Fruit fly (Drosophila melanogaster) whole organism, embryonic: ENCODE measurements around the gene Cda5.
A peak's percentile ranks its signal among the peaks of the same experiment; 100 is the strongest.

Source experiments
- Abd-B ChIP-seq: fragments of 200-800 bp; sonication (Bioruptor generic); optimal IDR thresholded peaks from 2 replicates; lab custom pipeline; 2018; ENCODE audit warnings: missing biosample characterization, mild to moderate bottlenecking, missing genetic modification characterization, moderate library complexity
- Asciz ChIP-seq: fragments of 200-800 bp; sonication (Bioruptor generic); optimal IDR thresholded peaks from 2 replicates; lab custom pipeline; 2017; ENCODE audit warnings: missing biosample characterization, mild to moderate bottlenecking, missing genetic modification characterization, missing genetic modification reagents
- CG10321 ChIP-seq: fragments of 200-800 bp; sonication (Bioruptor generic); IDR thresholded peaks from 2 replicates; pipeline ENCODE4 v1.3.6; 2022; ENCODE audit warnings: missing biosample characterization, missing genetic modification characterization
- CG11560 ChIP-seq: fragments of 200-800 bp; sonication (Bioruptor generic); IDR thresholded peaks from 3 replicates; pipeline ENCODE4 v1.3.6; 2022; ENCODE audit warnings: missing biosample characterization, missing genetic modification characterization
- CG12071 ChIP-seq: fragments of 200-800 bp; sonication (Bioruptor generic); optimal IDR thresholded peaks from 3 replicates; lab custom pipeline; 2018; ENCODE audit warnings: missing biosample characterization, mild to moderate bottlenecking, missing genetic modification characterization
- CG12942 ChIP-seq: fragments of 200-800 bp; sonication (Bioruptor generic); optimal IDR thresholded peaks from 3 replicates; lab custom pipeline; 2016; ENCODE audit warnings: missing biosample characterization, missing genetic modification characterization
- CG14014 ChIP-seq: fragments of 200-800 bp; sonication (Bioruptor generic); IDR thresholded peaks from 2 replicates; pipeline ENCODE4 v1.3.6; 2022; ENCODE audit warnings: missing biosample characterization, missing genetic modification characterization
- CG14050 ChIP-seq: fragments of 200-800 bp; sonication (Bioruptor generic); IDR thresholded peaks from 3 replicates; pipeline ENCODE4 v1.3.6; 2022; ENCODE audit warnings: missing biosample characterization, missing genetic modification characterization
- CG31224 ChIP-seq: fragments of 200-800 bp; sonication (Bioruptor generic); IDR thresholded peaks from 2 replicates; pipeline ENCODE4 v1.3.6; 2022; ENCODE audit warnings: missing biosample characterization, missing genetic modification characterization
- CG33557 ChIP-seq: fragments of 200-800 bp; sonication (Bioruptor generic); optimal IDR thresholded peaks from 2 replicates; lab custom pipeline; 2019; ENCODE audit warnings: missing biosample characterization, mild to moderate bottlenecking, missing genetic modification characterization, moderate library complexity
- CG4360 ChIP-seq: fragments of 200-800 bp; sonication (Bioruptor generic); IDR thresholded peaks from 2 replicates; pipeline ENCODE4 v1.3.6; 2022; ENCODE audit warnings: missing biosample characterization, missing genetic modification characterization
- CG43689 ChIP-seq: fragments of 200-800 bp; sonication (Bioruptor generic); IDR thresholded peaks from 2 replicates; pipeline ENCODE4 v1.3.6; 2022; ENCODE audit warnings: missing biosample characterization, missing genetic modification characterization
- CG6654 ChIP-seq: fragments of 200-800 bp; sonication (Bioruptor generic); optimal IDR thresholded peaks from 2 replicates; lab custom pipeline; 2017; ENCODE audit warnings: missing biosample characterization, mild to moderate bottlenecking, missing genetic modification characterization
- CG9817 ChIP-seq: fragments of 200-800 bp; sonication (Bioruptor generic); optimal IDR thresholded peaks from 2 replicates; lab custom pipeline; 2018; ENCODE audit warnings: missing biosample characterization, mild to moderate bottlenecking, missing genetic modification characterization, moderate library complexity
- Dip3 ChIP-seq: fragments of 200-800 bp; sonication (Bioruptor generic); optimal IDR thresholded peaks from 3 replicates; lab custom pipeline; 2016; ENCODE audit warnings: missing biosample characterization, missing genetic modification characterization
- Doc3 ChIP-seq: fragments of 200-800 bp; sonication (Bioruptor generic); IDR thresholded peaks from 3 replicates; pipeline ENCODE4 v1.3.6; 2022; ENCODE audit warnings: missing biosample characterization, missing genetic modification characterization; ENCODE audit not compliant: partially characterized antibody
- Lhr ChIP-seq: fragments of 200-800 bp; sonication (Bioruptor generic); optimal IDR thresholded peaks from 3 replicates; lab custom pipeline; 2017; ENCODE audit warnings: mild to moderate bottlenecking, missing biosample characterization, missing genetic modification reagents, missing genetic modification characterization
- Mad ChIP-seq: fragments of 200-800 bp; sonication (Bioruptor generic); optimal IDR thresholded peaks from 2 replicates; lab custom pipeline; 2016; ENCODE audit warnings: missing biosample characterization, missing genetic modification characterization
- Med ChIP-seq: fragments of 200-800 bp; sonication (Bioruptor generic); peaks from one replicate; lab custom pipeline; 2016; ENCODE audit warnings: missing biosample characterization, missing genetic modification characterization, mild to moderate bottlenecking, inconsistent platforms, moderate library complexity
- Nf-YB ChIP-seq: fragments of 200-800 bp; sonication (Bioruptor generic); optimal IDR thresholded peaks from 3 replicates; lab custom pipeline; 2019; ENCODE audit warnings: missing biosample characterization, mild to moderate bottlenecking, missing genetic modification characterization, moderate library complexity
- Nf-YC ChIP-seq: fragments of 200-800 bp; optimal IDR thresholded peaks from 3 replicates; lab custom pipeline; 2019; ENCODE audit warnings: missing biosample characterization, mild to moderate bottlenecking, missing genetic modification characterization, moderate library complexity
- Ravus ChIP-seq: fragments of 200-800 bp; sonication (Bioruptor generic); IDR thresholded peaks from 2 replicates; pipeline ENCODE4 v1.3.6; 2022; ENCODE audit warnings: missing biosample characterization, missing genetic modification characterization
- Stat92E ChIP-seq, 3 experiments: fragments of >200 bp in 2 of 3; fragments of 200-800 bp in 1 of 3; sonication (Bioruptor generic) in 1 of 3; optimal IDR thresholded peaks; 2 replicates each; lab custom pipeline; 2017 to 2019; ENCODE audit warnings: missing biosample characterization in 3 of 3, missing genetic modification characterization in 3 of 3, mild to moderate bottlenecking in 1 of 3, moderate library complexity in 1 of 3
- Trl ChIP-seq, 3 experiments: fragments of >200 bp in 2 of 3; fragments of 200-800 bp in 1 of 3; sonication (Bioruptor generic) in 1 of 3; optimal IDR thresholded peaks; 2 replicates in 1 of 3; 3 replicates in 2 of 3; lab custom pipeline; 2016 to 2017; ENCODE audit warnings: missing biosample characterization in 1 of 3, missing genetic modification characterization in 1 of 3
- cad ChIP-seq: fragments of >200 bp; optimal IDR thresholded peaks from 2 replicates; lab custom pipeline; 2017; ENCODE audit warnings: missing biosample characterization, missing genetic modification characterization
- chinmo ChIP-seq: fragments of 200-800 bp; sonication (Bioruptor generic); IDR thresholded peaks from 4 replicates; pipeline ENCODE4 v1.3.6; 2022; ENCODE audit warnings: missing biosample characterization, missing genetic modification characterization; ENCODE audit not compliant: partially characterized antibody
- cwo ChIP-seq: fragments of 200-800 bp; sonication (Bioruptor generic); optimal IDR thresholded peaks from 3 replicates; lab custom pipeline; 2017; ENCODE audit warnings: missing biosample characterization, missing genetic modification characterization, mild to moderate bottlenecking, moderate library complexity, missing genetic modification reagents
- da ChIP-seq: fragments of 200-800 bp; sonication (Bioruptor generic); optimal IDR thresholded peaks from 2 replicates; lab custom pipeline; 2016; ENCODE audit warnings: missing biosample characterization, missing genetic modification characterization
- dmrt99B ChIP-seq: fragments of 200-800 bp; sonication (Bioruptor generic); optimal IDR thresholded peaks from 2 replicates; lab custom pipeline; 2018; ENCODE audit warnings: missing biosample characterization, mild to moderate bottlenecking, missing genetic modification characterization, moderate library complexity
- dpn ChIP-seq, 2 experiments: fragments of 200-800 bp; sonication (Bioruptor generic); optimal IDR thresholded peaks; 3 replicates each; lab custom pipeline; 2016; ENCODE audit warnings: missing biosample characterization in 2 of 2, missing genetic modification characterization in 2 of 2
- dysf ChIP-seq: fragments of 200-800 bp; sonication (Bioruptor generic); IDR thresholded peaks from 3 replicates; pipeline ENCODE4 v1.3.6; 2022; ENCODE audit warnings: missing biosample characterization, missing genetic modification characterization
- eve ChIP-seq, 2 experiments: fragments of >200 bp; optimal IDR thresholded peaks; 2 replicates each; lab custom pipeline; 2017; ENCODE audit warnings: missing biosample characterization in 2 of 2, missing genetic modification characterization in 2 of 2
- kah ChIP-seq: fragments of 200-800 bp; sonication (Bioruptor generic); optimal IDR thresholded peaks from 2 replicates; lab custom pipeline; 2018; ENCODE audit warnings: missing biosample characterization, mild to moderate bottlenecking, missing genetic modification characterization
- kni ChIP-seq: fragments of 200-800 bp; sonication (Bioruptor generic); optimal IDR thresholded peaks from 3 replicates; lab custom pipeline; 2017; ENCODE audit warnings: mild to moderate bottlenecking, missing biosample characterization, missing genetic modification reagents, missing genetic modification characterization
- nerfin-2 ChIP-seq: fragments of 200-800 bp; sonication (Bioruptor generic); IDR thresholded peaks from 2 replicates; pipeline ENCODE4 v1.3.6; 2022; ENCODE audit warnings: missing biosample characterization, missing genetic modification characterization; ENCODE audit not compliant: partially characterized antibody
- phol ChIP-seq: fragments of 200-800 bp; sonication (Bioruptor generic); optimal IDR thresholded peaks from 3 replicates; lab custom pipeline; 2018; ENCODE audit warnings: missing biosample characterization, mild to moderate bottlenecking, missing genetic modification characterization, moderate library complexity
- sens ChIP-seq: fragments of 200-800 bp; sonication (Bioruptor generic); peaks from one replicate; lab custom pipeline; 2016; ENCODE audit warnings: missing biosample characterization, missing genetic modification characterization
- slou ChIP-seq: fragments of 200-800 bp; sonication (Bioruptor generic); optimal IDR thresholded peaks from 3 replicates; lab custom pipeline; 2016; ENCODE audit warnings: missing biosample characterization, missing genetic modification characterization
- zen ChIP-seq: fragments of 200-800 bp; sonication (Bioruptor generic); optimal IDR thresholded peaks from 3 replicates; lab custom pipeline; 2018; ENCODE audit warnings: missing biosample characterization, mild to moderate bottlenecking, missing genetic modification characterization, moderate library complexity

Gene Cda5

DNA sequence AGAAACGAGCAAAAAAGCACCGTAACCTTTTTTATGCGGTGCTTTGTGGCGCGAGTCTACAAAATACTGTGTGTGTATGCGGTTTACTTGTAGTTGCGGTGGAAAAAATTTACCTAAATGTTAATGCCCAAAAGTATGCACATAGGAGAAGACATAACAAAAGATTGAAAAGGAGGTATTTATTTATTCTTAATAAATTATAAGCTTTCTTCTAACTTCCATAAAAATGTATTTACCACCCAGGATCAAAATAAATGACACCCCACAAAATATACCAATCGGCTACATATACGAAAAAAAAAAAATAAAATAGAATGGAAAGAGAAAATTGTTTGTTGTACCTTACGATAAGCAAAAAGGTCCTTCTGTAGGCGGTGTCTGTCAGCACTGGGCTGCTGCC is 48.5 kb downstream of the Cda5 start:
- 0 out of 2 replicates have a peak, but pooled peaks have one; percentile 4 for TF ChIP-seq CG14014

DNA sequence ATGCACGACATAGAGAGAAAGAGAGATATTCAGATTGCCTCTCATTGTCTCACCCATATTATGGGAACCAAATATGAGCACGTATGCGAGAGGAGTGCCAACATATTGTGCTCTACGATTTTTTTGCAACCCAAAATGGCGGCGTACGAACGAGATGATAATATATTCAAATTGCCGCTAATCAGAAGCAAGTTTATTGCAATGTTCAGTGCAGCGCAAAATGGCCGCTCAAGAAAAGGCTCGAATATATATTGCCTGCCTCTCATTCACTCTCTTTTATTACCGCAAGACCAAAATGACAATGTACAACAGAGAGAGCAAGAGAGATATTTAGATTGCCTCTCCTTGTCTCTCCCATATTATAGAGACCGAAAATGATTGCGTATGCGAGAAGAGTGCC is 59.6 kb downstream of the Cda5 start:
- TF ChIP-seq Trl (optimal IDR thresholded peaks at IDR 0.05; lab: Kevin White, UChicago) (peak; percentile 47 to 48), Trl (GFP tag; optimal IDR thresholded peaks at IDR 0.05; lab: Kevin White, UChicago) (no peak), CG11560 (tag; lab: Robert Waterston, UW) (no peak), eve (GFP tag; optimal IDR thresholded peaks at IDR 0.05; lab: Kevin White, UChicago) (peak in 1 of 2 experiments; percentile 22), Abd-B (peak; percentile 15), CG6654 (GFP tag; lab: Kevin White, UChicago) (no peak), Stat92E (GFP tag; optimal IDR thresholded peaks at IDR 0.05; lab: Kevin White, UChicago) (no peak), chinmo (peak; percentile 69; the same call in 1 of the 4 replicates), dmrt99B (no peak), Ravus (GFP tag; lab: Robert Waterston, UW) (no peak), CG14050 (GFP tag; lab: Robert Waterston, UW) (no peak), CG43689 (GFP tag; lab: Robert Waterston, UW) (no peak), CG4360 (GFP tag; lab: Robert Waterston, UW) (no peak), kah (GFP tag; lab: Kevin White, UChicago) (no peak), CG10321 (GFP tag; lab: Robert Waterston, UW) (peak; percentile 91), Nf-YB (GFP tag; lab: Kevin White, UChicago) (peak; percentile 88), dpn (GFP tag; optimal IDR thresholded peaks at IDR 0.05; lab: Kevin White, UChicago) (no peak), Med (GFP tag; lab: Kevin White, UChicago) (peak; percentile 67), Asciz (GFP tag; lab: Kevin White, UChicago) (no peak), nerfin-2 (GFP tag; lab: Robert Waterston, UW) (0 out of 2 replicates have a peak, but pooled peaks have one; percentile 17), CG9817 (tag; lab: Kevin White, UChicago) (no peak), slou (GFP tag; lab: Kevin White, UChicago) (no peak), kni (GFP tag; lab: Kevin White, UChicago) (no peak), CG12071 (no peak), Mad (GFP tag; lab: Kevin White, UChicago) (no peak), phol (tag; lab: Kevin White, UChicago) (peak; percentile 26), cwo (GFP tag; lab: Kevin White, UChicago) (no peak), sens (GFP tag; lab: Kevin White, UChicago) (peak; percentile 35), dysf (GFP tag; lab: Robert Waterston, UW) (no peak), da (GFP tag; lab: Kevin White, UChicago) (no peak), Nf-YC (tag; lab: Kevin White, UChicago) (peak; percentile 95), Doc3 (no peak), Lhr (GFP tag; lab: Kevin White, UChicago) (no peak), CG12942 (GFP tag; lab: Kevin White, UChicago) (no peak), CG33557 (GFP tag; lab: Kevin White, UChicago) (no peak), zen (tag; lab: Kevin White, UChicago) (peak; percentile 15), cad (peak; percentile 74), CG31224 (GFP tag; lab: Robert Waterston, UW) (no peak), Dip3 (no peak)
